Worm (Caenorhabditis elegans) whole organism, mixed stage, embryonic: ENCODE results near the gene F32D8.15.

Experiments
- M03D4.4 ChIP-seq: sonication (generic microtip); optimal IDR thresholded peaks from 2 replicates; lab custom pipeline; 2017; ENCODE audit warnings: mild to moderate bottlenecking, missing genetic modification characterization, missing compliant biosample characterization
- bed-3 ChIP-seq: fragments of 200-800 bp; sonication (Bioruptor generic); optimal IDR thresholded peaks from 3 replicates; lab custom pipeline; 2018; ENCODE audit warnings: mild to moderate bottlenecking, missing genetic modification characterization, moderate library complexity, missing compliant biosample characterization
- blmp-1 ChIP-seq: fragments of 150-350 bp; optimal IDR thresholded peaks from 2 replicates; lab custom pipeline; 2014; ENCODE audit warnings: missing biosample characterization, missing genetic modification characterization
- ceh-43 ChIP-seq: fragments of 200-800 bp; sonication (Bioruptor generic); optimal IDR thresholded peaks from 2 replicates; lab custom pipeline; 2018; ENCODE audit warnings: mild to moderate bottlenecking, missing genetic modification characterization, moderate library complexity, missing compliant biosample characterization
- ceh-83 ChIP-seq: fragments of 200-800 bp; sonication (Bioruptor generic); optimal IDR thresholded peaks from 2 replicates; lab custom pipeline; 2018; ENCODE audit warnings: mild to moderate bottlenecking, missing genetic modification characterization, missing compliant biosample characterization
- ces-1 ChIP-seq: fragments of 150-350 bp; optimal IDR thresholded peaks from 2 replicates; lab custom pipeline; 2014; ENCODE audit warnings: missing biosample characterization, missing genetic modification reagents, missing genetic modification characterization
- cnd-1 ChIP-seq: fragments of 200-800 bp; sonication (Bioruptor generic); optimal IDR thresholded peaks from 2 replicates; lab custom pipeline; 2018; ENCODE audit warnings: mild to moderate bottlenecking, missing genetic modification characterization, missing compliant biosample characterization
- drap-1 ChIP-seq: fragments of 200-800 bp; sonication (Bioruptor generic); optimal IDR thresholded peaks from 3 replicates; lab custom pipeline; 2018; ENCODE audit warnings: mild to moderate bottlenecking, missing genetic modification characterization, missing compliant biosample characterization
- elt-1 ChIP-seq: sonication (generic microtip); optimal IDR thresholded peaks from 2 replicates; lab custom pipeline; 2017; ENCODE audit warnings: missing genetic modification characterization, mild to moderate bottlenecking, missing compliant biosample characterization, antibody characterized with exemption, moderate library complexity, borderline replicate concordance; ENCODE audit not compliant: insufficient read depth
- elt-3 ChIP-seq: fragments of 150-350 bp; optimal IDR thresholded peaks from 2 replicates; lab custom pipeline; 2014; ENCODE audit warnings: missing biosample characterization, missing genetic modification characterization
- flh-1 ChIP-seq: fragments of 200-800 bp; sonication (Bioruptor generic); optimal IDR thresholded peaks from 2 replicates; lab custom pipeline; 2018; ENCODE audit warnings: mild to moderate bottlenecking, missing genetic modification characterization, moderate library complexity, missing compliant biosample characterization
- lin-13 ChIP-seq: fragments of 150-350 bp; optimal IDR thresholded peaks from 2 replicates; lab custom pipeline; 2014; ENCODE audit warnings: missing biosample characterization, missing genetic modification characterization
- lin-32 ChIP-seq: fragments of 200-800 bp; sonication (Bioruptor generic); optimal IDR thresholded peaks from 2 replicates; lab custom pipeline; 2018; ENCODE audit warnings: mild to moderate bottlenecking, missing genetic modification characterization, missing compliant biosample characterization
- mab-5 ChIP-seq: fragments of 150-350 bp; optimal IDR thresholded peaks from 2 replicates; lab custom pipeline; 2014; ENCODE audit warnings: missing biosample characterization, missing genetic modification characterization
- mls-2 ChIP-seq: sonication (generic microtip); optimal IDR thresholded peaks from 2 replicates; lab custom pipeline; 2016; ENCODE audit warnings: mild to moderate bottlenecking, missing genetic modification characterization, moderate library complexity, missing compliant biosample characterization
- nhr-237 ChIP-seq: fragments of 150-350 bp; optimal IDR thresholded peaks from 2 replicates; lab custom pipeline; 2014; ENCODE audit warnings: missing biosample characterization, missing genetic modification characterization
- nhr-28 ChIP-seq: fragments of 150-350 bp; optimal IDR thresholded peaks from 2 replicates; lab custom pipeline; 2014; ENCODE audit warnings: missing biosample characterization, missing genetic modification characterization
- pha-4 ChIP-seq: fragments of 150-350 bp; optimal IDR thresholded peaks from 2 replicates; lab custom pipeline; 2018; ENCODE audit warnings: missing biosample characterization, missing genetic modification reagents, missing genetic modification characterization
- sem-2 ChIP-seq: fragments of 200-800 bp; sonication (Bioruptor generic); optimal IDR thresholded peaks from 2 replicates; lab custom pipeline; 2018; ENCODE audit warnings: mild to moderate bottlenecking, missing genetic modification characterization, missing compliant biosample characterization
- snpc-4 ChIP-seq: fragments of 150-350 bp; optimal IDR thresholded peaks from 2 replicates; lab custom pipeline; 2014; ENCODE audit warnings: missing biosample characterization, missing genetic modification characterization
- sptf-1 ChIP-seq: sonication (generic microtip); optimal IDR thresholded peaks from 2 replicates; lab custom pipeline; 2017; ENCODE audit warnings: mild to moderate bottlenecking, missing genetic modification characterization, moderate library complexity, missing compliant biosample characterization
- tbx-8 ChIP-seq: fragments of 200-800 bp; sonication (Bioruptor generic); optimal IDR thresholded peaks from 2 replicates; lab custom pipeline; 2018; ENCODE audit warnings: mild to moderate bottlenecking, missing genetic modification characterization, moderate library complexity, missing compliant biosample characterization
- unc-120 ChIP-seq: sonication (generic microtip); optimal IDR thresholded peaks from 2 replicates; lab custom pipeline; 2017; ENCODE audit warnings: missing genetic modification characterization, missing compliant biosample characterization; ENCODE audit not compliant: poor library complexity, severe bottlenecking
- unc-39 ChIP-seq: fragments of 150-350 bp; optimal IDR thresholded peaks from 2 replicates; lab custom pipeline; 2014; ENCODE audit warnings: missing biosample characterization, missing genetic modification characterization
- unc-62 ChIP-seq: fragments of 150-350 bp; optimal IDR thresholded peaks from 2 replicates; lab custom pipeline; 2014; ENCODE audit warnings: missing biosample characterization, missing genetic modification reagents, missing genetic modification characterization
- ztf-11 ChIP-seq: fragments of 150-350 bp; optimal IDR thresholded peaks from 2 replicates; lab custom pipeline; 2014; ENCODE audit warnings: missing biosample characterization, missing genetic modification characterization

F32D8.15 gene

DNA sequence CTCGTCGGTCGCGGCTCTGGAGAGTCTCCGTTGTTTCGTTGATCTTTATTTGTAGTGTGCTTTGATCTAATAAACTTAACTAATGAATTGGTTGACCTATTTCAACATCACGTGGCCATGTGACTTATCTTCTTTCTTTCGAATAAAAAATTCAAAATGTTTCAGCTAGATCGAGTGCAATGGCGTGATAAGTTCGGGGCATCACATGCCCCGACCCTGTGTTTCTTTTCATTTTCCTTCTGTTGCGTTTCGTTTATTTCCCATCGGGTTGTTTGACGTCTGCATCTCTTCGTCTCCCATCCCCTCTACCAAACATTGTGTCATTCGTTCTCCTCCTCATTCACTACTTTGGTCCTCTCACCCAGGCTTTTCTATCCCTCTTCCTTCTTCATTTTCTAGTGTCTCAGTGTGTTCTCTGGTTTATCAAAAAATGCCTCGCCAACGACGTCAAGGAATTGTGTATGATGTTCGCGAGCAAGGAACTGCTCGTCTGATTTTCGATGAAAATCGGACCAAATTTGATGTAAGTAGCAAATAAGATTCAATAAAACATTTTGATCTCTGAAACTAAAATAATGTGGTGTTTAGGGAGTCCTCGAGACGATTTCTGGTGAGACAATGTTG lies 47.9 kb downstream of the F32D8.15 start, which contains the start of gene F17C11.4:
F17C11.4 (plus strand) TSS at position 206 of the 624 bp plus-strand sequence.
- TF ChIP-seq unc-120 (tag; lab: Kevin White, UChicago) (peak; percentile 14), ces-1 (GFP tag; lab: Kevin White, UChicago) (peak; percentile 6), lin-13 (tag; lab: Kevin White, UChicago) (no peak)

ce11 chrV:10953471-10954155 lies 49.8 kb downstream of the F32D8.15 start:
- TF ChIP-seq cnd-1 (tag; lab: Kevin White, UChicago) (no peak), elt-1 (tag; lab: Kevin White, UChicago) (no peak), mab-5 (tag; lab: Kevin White, UChicago) (no peak), sem-2 (GFP tag; lab: Kevin White, UChicago) (no peak), unc-120 (tag; lab: Kevin White, UChicago) (no peak), snpc-4 (no peak), lin-32 (no peak), lin-13 (tag; lab: Kevin White, UChicago) (no peak), unc-39 (tag; lab: Kevin White, UChicago) (no peak), drap-1 (no peak), unc-62 (no peak), elt-3 (tag; lab: Kevin White, UChicago) (no peak)

DNA sequence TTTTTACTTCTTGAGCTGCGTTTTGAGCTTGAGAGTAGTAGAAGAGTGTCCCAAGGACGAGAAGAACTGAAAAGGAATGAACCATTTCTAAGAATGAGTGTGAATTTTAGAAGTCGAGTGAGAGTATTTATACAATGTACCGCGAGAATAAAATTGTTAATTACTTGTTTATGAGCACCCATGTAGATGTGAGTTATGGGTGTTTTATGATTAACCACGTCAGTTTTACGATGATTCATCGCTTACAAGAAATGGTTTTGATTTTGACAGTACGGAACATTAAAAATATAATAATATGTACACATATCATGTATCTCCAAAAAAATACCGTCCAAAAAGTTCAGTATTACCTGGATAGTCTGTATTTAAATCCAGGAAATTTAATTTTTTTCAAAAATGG lies 50.5 kb downstream of the F32D8.15 start, which contains the start of gene clec-221:
clec-221 (minus strand) TSS at position 101 of the 400 bp plus-strand sequence.
- TF ChIP-seq tbx-8, result no peak
- no peak for TF ChIP-seq elt-1 (tag; lab: Kevin White, UChicago)
- no peak for TF ChIP-seq M03D4.4 (tag; lab: Kevin White, UChicago)
- no peak for TF ChIP-seq ceh-83 (GFP tag; lab: Kevin White, UChicago)
- TF ChIP-seq unc-39 (tag; lab: Kevin White, UChicago), result no peak
- TF ChIP-seq pha-4 (tag; lab: Kevin White, UChicago), result no peak
- TF ChIP-seq mab-5 (tag; lab: Kevin White, UChicago), result no peak
- TF ChIP-seq blmp-1, result no peak
- TF ChIP-seq cnd-1 (tag; lab: Kevin White, UChicago), result no peak

- TF ChIP-seq unc-62 (no peak), elt-1 (tag; lab: Kevin White, UChicago) (no peak), sptf-1 (tag; lab: Kevin White, UChicago) (no peak)
Measured at ce11 chrV:10954832-10955231, 51.0 kb downstream of the F32D8.15 start, which contains the start of gene F17C11.6. F17C11.6 (plus strand) TSS chrV:10955121.

DNA sequence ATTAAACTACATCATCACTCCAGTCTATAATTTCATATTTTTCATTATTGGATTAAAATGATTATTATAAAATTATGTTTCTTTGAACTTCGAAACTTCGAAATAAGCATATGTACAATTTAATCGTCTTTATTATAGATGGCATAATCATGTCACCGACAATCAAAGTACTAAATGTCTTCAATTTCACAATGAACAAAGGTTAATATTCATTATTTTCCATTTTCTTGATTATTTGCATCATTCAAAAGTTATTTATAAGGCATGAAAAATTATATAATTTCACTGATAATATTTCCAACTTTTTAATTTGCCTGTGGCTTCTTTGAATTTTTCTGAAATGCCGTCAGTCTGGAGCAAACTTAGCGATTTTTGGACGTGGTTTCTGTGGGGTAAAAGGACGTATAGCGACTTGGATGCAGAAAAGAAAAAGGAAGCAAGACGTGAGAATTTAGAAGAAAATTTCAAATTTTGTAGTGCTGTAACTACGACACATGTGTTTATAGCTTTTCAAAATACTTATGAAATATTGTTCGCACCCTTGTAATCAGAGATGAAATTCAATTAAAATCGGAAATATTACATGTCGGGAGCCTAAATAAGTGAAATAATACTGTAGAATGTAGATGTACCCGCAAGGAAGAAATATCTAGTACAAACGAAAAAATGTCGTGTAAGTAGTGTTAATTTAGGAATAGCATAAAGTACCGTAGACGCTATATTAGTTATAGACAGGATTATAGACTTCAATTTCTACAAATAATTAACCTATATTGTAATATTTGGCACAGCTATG lies 52.0 kb downstream of the F32D8.15 start, which contains the start of gene F17C11.13:
F17C11.13 (plus strand) TSS at position 243 of the 796 bp plus-strand sequence.
- TF ChIP-seq bed-3 (GFP tag; lab: Kevin White, UChicago) (no peak), tbx-8 (no peak), flh-1 (no peak), ztf-11 (tag; lab: Kevin White, UChicago) (no peak), ceh-83 (GFP tag; lab: Kevin White, UChicago) (no peak), unc-62 (no peak), mls-2 (tag; lab: Kevin White, UChicago) (no peak), pha-4 (tag; lab: Kevin White, UChicago) (no peak), nhr-237 (tag; lab: Kevin White, UChicago) (no peak), M03D4.4 (tag; lab: Kevin White, UChicago) (no peak), ces-1 (GFP tag; lab: Kevin White, UChicago) (no peak), cnd-1 (tag; lab: Kevin White, UChicago) (no peak), ceh-43 (GFP tag; lab: Kevin White, UChicago) (no peak), nhr-28 (tag; lab: Kevin White, UChicago) (no peak)
